Fruit fly (Drosophila melanogaster): ENCODE data around the gene Tom70.

DNA sequence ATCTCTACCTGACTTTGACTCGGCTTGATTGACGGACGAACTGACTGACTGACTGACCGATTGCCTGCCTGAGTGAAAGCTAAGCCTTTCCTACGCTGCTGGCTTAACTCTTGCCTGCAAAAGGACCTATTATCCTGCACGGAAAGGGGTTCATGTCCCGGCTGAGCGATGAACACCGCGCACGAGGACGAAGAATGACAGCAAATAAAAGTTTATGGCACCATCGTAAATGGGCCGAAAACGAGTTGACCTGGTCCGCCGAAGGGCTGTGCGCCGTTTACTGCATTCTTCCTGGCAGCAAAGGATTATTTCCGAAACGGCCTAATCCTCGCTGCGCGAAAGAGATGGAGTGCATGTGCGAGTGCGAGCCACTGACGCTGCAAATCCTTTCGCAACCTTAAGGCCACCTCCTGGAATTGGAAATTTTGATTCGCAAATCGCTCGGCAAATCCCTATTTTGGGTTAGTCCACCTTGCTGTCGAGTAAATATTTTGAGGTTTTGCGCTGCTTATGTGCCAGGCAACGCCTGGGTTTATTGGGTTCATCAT is 42.9 kb upstream of the Tom70 start:
- no peak for TF ChIP-seq CTCF (optimal IDR thresholded peaks at IDR 0.05)
- TF ChIP-seq CG8478 (optimal IDR thresholded peaks at IDR 0.05): no peak

Measured in S2 (cell line).